Fruit fly (Drosophila melanogaster) whole organism, embryonic: ENCODE data around the gene goe.
A peak's percentile ranks its signal among the peaks of the same experiment; 100 is the strongest.

Experiments
- CG10267 ChIP-seq: fragments of 200-800 bp; sonication (Bioruptor generic); optimal IDR thresholded peaks from 2 replicates; lab custom pipeline; 2018; ENCODE audit warnings: missing biosample characterization, mild to moderate bottlenecking, missing genetic modification characterization, moderate library complexity
- CG10543 ChIP-seq: fragments of 200-800 bp; sonication (Bioruptor generic); optimal IDR thresholded peaks from 3 replicates; lab custom pipeline; 2017; ENCODE audit warnings: missing biosample characterization, mild to moderate bottlenecking, missing genetic modification characterization, moderate library complexity
- CG10565 ChIP-seq: fragments of 200-800 bp; sonication (Bioruptor generic); optimal IDR thresholded peaks from 3 replicates; lab custom pipeline; 2016; ENCODE audit warnings: missing biosample characterization, mild to moderate bottlenecking, missing genetic modification characterization
- CG11456 ChIP-seq: fragments of 200-800 bp; sonication (Bioruptor generic); IDR thresholded peaks from 3 replicates; pipeline ENCODE4 v1.3.6; 2022; ENCODE audit warnings: missing biosample characterization, missing genetic modification characterization
- CG12104 ChIP-seq: fragments of 200-800 bp; sonication (Bioruptor generic); optimal IDR thresholded peaks from 3 replicates; lab custom pipeline; 2016; ENCODE audit warnings: missing biosample characterization, missing genetic modification characterization
- CG1529 ChIP-seq: fragments of 200-800 bp; sonication (Bioruptor generic); optimal IDR thresholded peaks from 3 replicates; lab custom pipeline; 2018; ENCODE audit warnings: missing biosample characterization, missing genetic modification characterization
- CG18262 ChIP-seq: fragments of 200-800 bp; optimal IDR thresholded peaks from 3 replicates; lab custom pipeline; 2019; ENCODE audit warnings: missing biosample characterization, mild to moderate bottlenecking, missing genetic modification characterization, moderate library complexity
- CG2120 ChIP-seq: fragments of 200-800 bp; sonication (Bioruptor generic); optimal IDR thresholded peaks from 3 replicates; lab custom pipeline; 2016; ENCODE audit warnings: missing biosample characterization, missing genetic modification characterization
- CG31441 ChIP-seq: fragments of 200-800 bp; sonication (Bioruptor generic); IDR thresholded peaks from 2 replicates; pipeline ENCODE4 v1.3.6; 2022; ENCODE audit warnings: missing biosample characterization, missing genetic modification characterization
- CG32772 ChIP-seq: fragments of 200-800 bp; sonication (Bioruptor generic); IDR thresholded peaks from 2 replicates; pipeline ENCODE4 v1.3.6; 2022; ENCODE audit warnings: missing biosample characterization, missing genetic modification characterization
- CG33213 ChIP-seq: fragments of 200-800 bp; sonication (Bioruptor generic); optimal IDR thresholded peaks from 3 replicates; lab custom pipeline; 2016; ENCODE audit warnings: missing biosample characterization, missing genetic modification characterization
- CG33557 ChIP-seq: fragments of 200-800 bp; sonication (Bioruptor generic); optimal IDR thresholded peaks from 2 replicates; lab custom pipeline; 2019; ENCODE audit warnings: missing biosample characterization, mild to moderate bottlenecking, missing genetic modification characterization, moderate library complexity
- CG4282 ChIP-seq: fragments of 200-800 bp; sonication (Bioruptor generic); optimal IDR thresholded peaks from 2 replicates; lab custom pipeline; 2016; ENCODE audit warnings: missing biosample characterization, missing genetic modification characterization
- CG5180 ChIP-seq: fragments of 200-800 bp; sonication (Bioruptor generic); optimal IDR thresholded peaks from 3 replicates; lab custom pipeline; 2017; ENCODE audit warnings: missing biosample characterization, missing genetic modification characterization, mild to moderate bottlenecking, moderate library complexity, missing genetic modification reagents
- CG6272 ChIP-seq: fragments of 200-800 bp; sonication (Bioruptor generic); IDR thresholded peaks from 2 replicates; pipeline ENCODE4 v1.3.6; 2022; ENCODE audit warnings: missing biosample characterization, missing genetic modification characterization
- CG8089 ChIP-seq: fragments of 200-800 bp; sonication (Bioruptor generic); optimal IDR thresholded peaks from 3 replicates; lab custom pipeline; 2016; ENCODE audit warnings: missing biosample characterization, missing genetic modification characterization
- CG8388 ChIP-seq: fragments of 200-800 bp; sonication (Bioruptor generic); optimal IDR thresholded peaks from 2 replicates; lab custom pipeline; 2019; ENCODE audit warnings: missing biosample characterization, mild to moderate bottlenecking, missing genetic modification characterization, moderate library complexity
- CHES-1-like ChIP-seq: fragments of 200-800 bp; sonication (Bioruptor generic); optimal IDR thresholded peaks from 2 replicates; lab custom pipeline; 2016; ENCODE audit warnings: missing biosample characterization, missing genetic modification characterization
- D19A ChIP-seq: fragments of 200-800 bp; optimal IDR thresholded peaks from 3 replicates; lab custom pipeline; 2019; ENCODE audit warnings: missing biosample characterization, mild to moderate bottlenecking, missing genetic modification characterization, moderate library complexity
- H2.0 ChIP-seq: fragments of 200-800 bp; sonication (Bioruptor generic); IDR thresholded peaks from 2 replicates; pipeline ENCODE4 v1.3.6; 2022; ENCODE audit warnings: missing biosample characterization, missing genetic modification characterization
- Hand ChIP-seq: fragments of 200-800 bp; sonication (Bioruptor generic); optimal IDR thresholded peaks from 2 replicates; lab custom pipeline; 2017; ENCODE audit warnings: mild to moderate bottlenecking, missing biosample characterization, missing genetic modification reagents, missing genetic modification characterization
- Hr51 ChIP-seq, 2 experiments: fragments of 200-800 bp; sonication (Bioruptor generic); optimal IDR thresholded peaks; 2 replicates in 1 of 2; 3 replicates in 1 of 2; lab custom pipeline; 2016 to 2018; ENCODE audit warnings: missing biosample characterization in 2 of 2, missing genetic modification characterization in 2 of 2, mild to moderate bottlenecking in 1 of 2, moderate library complexity in 1 of 2
- Lpt ChIP-seq: fragments of >200 bp; optimal IDR thresholded peaks from 2 replicates; lab custom pipeline; 2018; ENCODE audit warnings: missing biosample characterization, missing genetic modification characterization
- Max ChIP-seq: fragments of 200-800 bp; sonication (Bioruptor generic); optimal IDR thresholded peaks from 2 replicates; lab custom pipeline; 2016; ENCODE audit warnings: missing biosample characterization, mild to moderate bottlenecking, missing genetic modification characterization
- NFAT ChIP-seq: fragments of 200-800 bp; sonication (Bioruptor generic); IDR thresholded peaks from 2 replicates; pipeline ENCODE4 v1.3.6; 2022; ENCODE audit warnings: missing biosample characterization, missing genetic modification characterization
- Nf-YC ChIP-seq: fragments of 200-800 bp; optimal IDR thresholded peaks from 3 replicates; lab custom pipeline; 2019; ENCODE audit warnings: missing biosample characterization, mild to moderate bottlenecking, missing genetic modification characterization, moderate library complexity
- Sry-β ChIP-seq: fragments of 200-800 bp; sonication (Bioruptor generic); optimal IDR thresholded peaks from 2 replicates; lab custom pipeline; 2018; ENCODE audit warnings: missing biosample characterization, mild to moderate bottlenecking, missing genetic modification characterization, moderate library complexity
- YL-1 ChIP-seq: fragments of 200-800 bp; sonication (Bioruptor generic); optimal IDR thresholded peaks from 3 replicates; lab custom pipeline; 2017; ENCODE audit warnings: missing biosample characterization, mild to moderate bottlenecking, missing genetic modification characterization
- abd-A ChIP-seq: fragments of 200-800 bp; sonication (Bioruptor generic); optimal IDR thresholded peaks from 3 replicates; lab custom pipeline; 2019; ENCODE audit warnings: missing biosample characterization, mild to moderate bottlenecking, missing genetic modification characterization, moderate library complexity
- ara ChIP-seq: fragments of 200-800 bp; sonication (Bioruptor generic); IDR thresholded peaks from 2 replicates; pipeline ENCODE4 v1.3.6; 2022; ENCODE audit warnings: missing biosample characterization, missing genetic modification characterization
- caup ChIP-seq: fragments of 200-800 bp; sonication (Bioruptor generic); optimal IDR thresholded peaks from 3 replicates; lab custom pipeline; 2017; ENCODE audit warnings: missing biosample characterization, mild to moderate bottlenecking, missing genetic modification characterization, moderate library complexity; ENCODE audit not compliant: severe bottlenecking
- chm ChIP-seq: fragments of 200-800 bp; sonication (Bioruptor generic); IDR thresholded peaks from 2 replicates; pipeline ENCODE4 v1.3.6; 2022; ENCODE audit warnings: missing biosample characterization, missing genetic modification characterization
- crc ChIP-seq: fragments of 200-800 bp; sonication (Bioruptor generic); optimal IDR thresholded peaks from 2 replicates; lab custom pipeline; 2016; ENCODE audit warnings: missing biosample characterization, missing genetic modification characterization
- cwo ChIP-seq: fragments of 200-800 bp; sonication (Bioruptor generic); optimal IDR thresholded peaks from 3 replicates; lab custom pipeline; 2017; ENCODE audit warnings: missing biosample characterization, missing genetic modification characterization, mild to moderate bottlenecking, moderate library complexity, missing genetic modification reagents
- danr ChIP-seq: fragments of 200-800 bp; sonication (Bioruptor generic); IDR thresholded peaks from 2 replicates; pipeline ENCODE4 v1.3.6; 2022; ENCODE audit warnings: missing biosample characterization, missing genetic modification characterization
- gsb ChIP-seq: fragments of 200-800 bp; sonication (Bioruptor generic); IDR thresholded peaks from 2 replicates; pipeline ENCODE4 v1.3.6; 2022; ENCODE audit warnings: missing biosample characterization, missing genetic modification characterization
- knrl ChIP-seq: fragments of 200-800 bp; sonication (Bioruptor generic); IDR thresholded peaks from 3 replicates; pipeline ENCODE4 v1.3.6; 2022; ENCODE audit warnings: missing biosample characterization, missing genetic modification characterization; ENCODE audit not compliant: partially characterized antibody
- lab ChIP-seq: fragments of 200-800 bp; sonication (Bioruptor generic); optimal IDR thresholded peaks from 3 replicates; lab custom pipeline; 2017; ENCODE audit warnings: missing biosample characterization, missing genetic modification characterization, mild to moderate bottlenecking, moderate library complexity, missing genetic modification reagents
- mam ChIP-seq: fragments of 200-800 bp; sonication (Bioruptor generic); optimal IDR thresholded peaks from 3 replicates; lab custom pipeline; 2016; ENCODE audit warnings: missing biosample characterization, missing genetic modification characterization
- mirr ChIP-seq: fragments of 200-800 bp; sonication (Bioruptor generic); optimal IDR thresholded peaks from 3 replicates; lab custom pipeline; 2018; ENCODE audit warnings: missing biosample characterization, mild to moderate bottlenecking, missing genetic modification characterization
- nerfin-1 ChIP-seq: fragments of 200-800 bp; sonication (Bioruptor generic); optimal IDR thresholded peaks from 3 replicates; lab custom pipeline; 2019; ENCODE audit warnings: missing biosample characterization, mild to moderate bottlenecking, missing genetic modification characterization, moderate library complexity
- nerfin-2 ChIP-seq: fragments of 200-800 bp; sonication (Bioruptor generic); IDR thresholded peaks from 2 replicates; pipeline ENCODE4 v1.3.6; 2022; ENCODE audit warnings: missing biosample characterization, missing genetic modification characterization; ENCODE audit not compliant: partially characterized antibody
- pho ChIP-seq: fragments of 200-800 bp; sonication (Bioruptor generic); optimal IDR thresholded peaks from 2 replicates; lab custom pipeline; 2016; ENCODE audit warnings: missing biosample characterization, missing genetic modification characterization
- pnt ChIP-seq: fragments of 200-800 bp; sonication (Bioruptor generic); optimal IDR thresholded peaks from 3 replicates; lab custom pipeline; 2016; ENCODE audit warnings: missing biosample characterization, missing genetic modification characterization
- pros ChIP-seq: fragments of 200-800 bp; sonication (Bioruptor generic); optimal IDR thresholded peaks from 3 replicates; lab custom pipeline; 2019; ENCODE audit warnings: missing biosample characterization, mild to moderate bottlenecking, missing genetic modification characterization, moderate library complexity
- scrt ChIP-seq: fragments of 200-800 bp; sonication (Bioruptor generic); optimal IDR thresholded peaks from 2 replicates; lab custom pipeline; 2018; ENCODE audit warnings: missing biosample characterization, mild to moderate bottlenecking, missing genetic modification characterization, moderate library complexity
- sqz ChIP-seq: fragments of 200-800 bp; sonication (Bioruptor generic); optimal IDR thresholded peaks from 3 replicates; lab custom pipeline; 2018; ENCODE audit warnings: missing biosample characterization, mild to moderate bottlenecking, missing genetic modification characterization
- ssp ChIP-seq: fragments of 200-800 bp; sonication (Bioruptor generic); IDR thresholded peaks from 2 replicates; pipeline ENCODE4 v1.3.6; 2022; ENCODE audit warnings: missing biosample characterization, missing genetic modification characterization
- ttk ChIP-seq: fragments of 200-800 bp; sonication (Bioruptor generic); IDR thresholded peaks from 2 replicates; pipeline ENCODE4 v2.1.2; 2022; ENCODE audit warnings: missing biosample characterization, missing genetic modification characterization
- wdn ChIP-seq: fragments of 200-800 bp; sonication (Bioruptor generic); IDR thresholded peaks from 2 replicates; pipeline ENCODE4 v1.3.6; 2022; ENCODE audit warnings: missing biosample characterization, missing genetic modification characterization
- z ChIP-seq: fragments of 200-800 bp; sonication (Bioruptor generic); IDR thresholded peaks from 3 replicates; pipeline ENCODE4 v1.3.6; 2022; ENCODE audit warnings: missing biosample characterization, missing genetic modification characterization

The goe gene

dm6 chrX:16690499-16690898, 61.2 kb downstream of the goe start (continued):
- TF ChIP-seq CG8388 (GFP tag; lab: Kevin White, UChicago) (peak; percentile 8), CG5180 (GFP tag; lab: Kevin White, UChicago) (no peak), abd-A (tag; lab: Kevin White, UChicago) (no peak), Lpt (GFP tag; lab: Kevin White, UChicago) (no peak), mirr (no peak), knrl (no peak), ara (GFP tag; lab: Robert Waterston, UW) (no peak), wdn (no peak), crc (GFP tag; lab: Kevin White, UChicago) (no peak), CG32772 (GFP tag; lab: Robert Waterston, UW) (peak; percentile 38; the same call in 1 of the 2 replicates), pros (GFP tag; lab: Kevin White, UChicago) (no peak), ssp (GFP tag; lab: Robert Waterston, UW) (no peak), D19A (tag; lab: Kevin White, UChicago) (no peak), nerfin-2 (no peak), CG1529 (GFP tag; lab: Kevin White, UChicago) (no peak), H2.0 (GFP tag; lab: Robert Waterston, UW) (peak; percentile 55), nerfin-1 (tag; lab: Kevin White, UChicago) (peak; percentile 11), CG12104 (GFP tag; lab: Kevin White, UChicago) (no peak), CG6272 (GFP tag; lab: Robert Waterston, UW) (no peak), cwo (GFP tag; lab: Kevin White, UChicago) (no peak), Max (GFP tag; lab: Kevin White, UChicago) (no peak), CG4282 (GFP tag; lab: Kevin White, UChicago) (no peak), pnt (GFP tag; lab: Kevin White, UChicago) (peak; percentile 7), mam (no peak), z (GFP tag; lab: Robert Waterston, UW) (no peak), caup (GFP tag; lab: Kevin White, UChicago) (no peak), danr (GFP tag; lab: Robert Waterston, UW) (no peak), Sry-β (no peak), CG18262 (tag; lab: Kevin White, UChicago) (no peak), YL-1 (no peak), CG10543 (peak; percentile 21), Hr51 (GFP tag; optimal IDR thresholded peaks at IDR 0.05; lab: Kevin White, UChicago) (peak in 1 of 2 experiments; percentile 22), chm (GFP tag; lab: Robert Waterston, UW) (no peak), Nf-YC (no peak), CHES-1-like (no peak), gsb (GFP tag; lab: Robert Waterston, UW) (no peak), CG8089 (GFP tag; lab: Kevin White, UChicago) (peak; percentile 7), pho (GFP tag; lab: Kevin White, UChicago) (no peak), CG33213 (no peak), Hand (GFP tag; lab: Kevin White, UChicago) (no peak), CG10565 (GFP tag; lab: Kevin White, UChicago) (no peak), ttk (GFP tag; lab: Robert Waterston, UW) (0 out of 2 replicates have a peak, but pooled peaks have one; percentile 36), scrt (GFP tag; lab: Kevin White, UChicago) (no peak), sqz (GFP tag; lab: Kevin White, UChicago) (no peak), lab (no peak), CG2120 (no peak), CG10267 (tag; lab: Kevin White, UChicago) (no peak), CG33557 (GFP tag; lab: Kevin White, UChicago) (no peak), NFAT (no peak), CG31441 (GFP tag; lab: Robert Waterston, UW) (peak; percentile 13; the same call in 1 of the 2 replicates), CG11456 (no peak)
